Fruit fly (Drosophila melanogaster) S2 (cell line): ENCODE data around the gene CG17672.

ENCODE experiments used
- CG8478 ChIP-seq: fragments of >200 bp; optimal IDR thresholded peaks from 2 replicates; lab custom pipeline; 2018
- CTCF ChIP-seq, 2 experiments: fragments of >200 bp; optimal IDR thresholded peaks; 2 replicates each; lab custom pipeline; 2018

DNA sequence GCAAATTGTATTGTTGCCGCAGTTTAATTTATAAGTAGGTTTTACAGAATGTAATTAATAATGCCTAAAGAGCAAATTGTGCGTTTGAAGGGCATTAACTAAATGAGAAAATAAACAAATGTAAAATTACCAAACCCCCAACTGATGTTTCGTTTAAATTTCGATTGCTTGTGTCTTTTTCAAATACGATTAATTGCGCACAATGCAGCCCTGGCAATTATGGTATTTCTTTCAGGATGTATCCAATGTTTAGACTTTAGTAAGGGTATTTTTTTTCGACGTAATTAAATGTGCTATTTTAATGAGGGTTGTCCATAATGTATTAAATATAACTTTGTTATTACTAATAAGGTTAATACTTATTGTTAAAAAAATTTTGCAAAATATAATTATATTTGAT, 12.1 kb downstream of the CG17672 start:
- TF ChIP-seq CTCF (optimal IDR thresholded peaks at IDR 0.05; lab: Kevin White, UChicago) (no peak), CG8478 (no peak)
